Worm (Caenorhabditis elegans) whole organism, mixed stage, embryonic: Measurements from ENCODE around the gene fkh-7.

Source experiments
- elt-3 ChIP-seq: fragments of 150-350 bp; optimal IDR thresholded peaks from 2 replicates; lab custom pipeline; 2014; ENCODE audit warnings: missing biosample characterization, missing genetic modification characterization
- flh-1 ChIP-seq: fragments of 200-800 bp; sonication (Bioruptor generic); optimal IDR thresholded peaks from 2 replicates; lab custom pipeline; 2018; ENCODE audit warnings: mild to moderate bottlenecking, missing genetic modification characterization, moderate library complexity, missing compliant biosample characterization
- lin-32 ChIP-seq: fragments of 200-800 bp; sonication (Bioruptor generic); optimal IDR thresholded peaks from 2 replicates; lab custom pipeline; 2018; ENCODE audit warnings: mild to moderate bottlenecking, missing genetic modification characterization, missing compliant biosample characterization
- mep-1 ChIP-seq: fragments of 150-350 bp; optimal IDR thresholded peaks from 2 replicates; lab custom pipeline; 2017; ENCODE audit warnings: missing biosample characterization, missing genetic modification reagents, missing genetic modification characterization, inconsistent platforms
- snpc-4 ChIP-seq: fragments of 150-350 bp; optimal IDR thresholded peaks from 2 replicates; lab custom pipeline; 2014; ENCODE audit warnings: missing biosample characterization, missing genetic modification characterization
- unc-39 ChIP-seq: fragments of 150-350 bp; optimal IDR thresholded peaks from 2 replicates; lab custom pipeline; 2014; ENCODE audit warnings: missing biosample characterization, missing genetic modification characterization
- unc-62 ChIP-seq: fragments of 150-350 bp; optimal IDR thresholded peaks from 2 replicates; lab custom pipeline; 2014; ENCODE audit warnings: missing biosample characterization, missing genetic modification reagents, missing genetic modification characterization

DNA sequence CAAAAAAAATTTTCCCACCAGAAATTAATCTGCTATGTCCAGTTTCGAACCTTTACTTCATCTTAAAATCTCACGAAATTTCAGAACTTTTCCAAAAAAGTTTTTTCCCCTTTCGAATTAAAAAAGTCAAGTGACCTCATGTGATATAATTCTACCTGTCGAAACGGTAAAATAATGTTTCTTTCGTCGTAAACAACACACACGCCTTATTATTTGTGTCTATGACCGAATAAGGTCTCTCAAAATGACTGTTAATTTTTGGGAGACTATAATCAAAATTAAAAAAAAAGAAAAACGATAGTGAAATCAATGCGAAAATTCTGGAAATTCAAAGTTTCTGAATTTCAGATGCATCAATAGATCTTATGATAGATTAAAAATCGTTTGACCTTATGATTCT, 1.3 kb upstream of the fkh-7 start:
- TF ChIP-seq unc-62: no peak
- TF ChIP-seq flh-1 (GFP tag; lab: Kevin White, UChicago): no peak
- TF ChIP-seq lin-32: no peak
- no peak for TF ChIP-seq mep-1 (tag; lab: Kevin White, UChicago)
- TF ChIP-seq unc-39 (tag; lab: Kevin White, UChicago): no peak
- TF ChIP-seq snpc-4: no peak
- TF ChIP-seq elt-3 (tag; lab: Kevin White, UChicago): no peak
